Worm (Caenorhabditis elegans) whole organism, midembryonic: ENCODE measurements around the gene srr-3.

Source experiments
- cog-1 ChIP-seq: sonication (generic microtip); optimal IDR thresholded peaks from 2 replicates; lab custom pipeline; 2016; ENCODE audit warnings: missing genetic modification characterization, missing compliant biosample characterization
- ref-1 ChIP-seq: fragments of 200-800 bp; sonication (Bioruptor generic); conservative IDR thresholded peaks from 2 replicates; pipeline ENCODE4 v1.3.6; 2022; ENCODE audit warnings: missing genetic modification reagents, missing genetic modification characterization, missing compliant biosample characterization
- ztf-23 ChIP-seq: fragments of 200-800 bp; sonication (Bioruptor generic); IDR thresholded peaks from 2 replicates; pipeline ENCODE4 v1.3.6; 2022; ENCODE audit warnings: missing genetic modification reagents, missing genetic modification characterization, missing compliant biosample characterization

DNA sequence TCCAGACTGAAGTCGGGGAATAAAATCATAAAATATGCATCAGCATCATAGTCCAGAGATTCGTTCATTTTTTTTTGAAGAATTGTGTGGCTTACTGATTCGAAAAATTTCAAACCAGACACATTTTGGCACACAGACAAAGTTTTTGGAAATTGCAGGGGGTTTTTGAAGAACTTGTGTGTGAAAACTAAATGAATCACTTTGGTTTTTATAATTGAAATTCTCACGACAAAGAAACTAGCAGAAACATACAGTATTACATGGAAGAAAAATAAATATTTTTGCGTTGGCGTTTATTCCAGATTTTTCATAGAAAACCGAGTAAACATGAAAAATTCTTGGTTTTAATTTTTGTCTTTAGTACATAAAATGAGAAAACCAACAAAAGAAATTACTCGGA, 13.7 kb upstream of the srr-3 start, which contains the start of gene srw-34:
- TF ChIP-seq cog-1 (tag; lab: Kevin White, UChicago): no peak
- TF ChIP-seq ztf-23: no peak
- no peak for TF ChIP-seq ref-1 (GFP tag; lab: Robert Waterston, UW)
